Fruit fly (Drosophila melanogaster) whole organism, embryonic: ENCODE data around the gene CG7656.

Experiments
- BtbVII ChIP-seq: fragments of 200-800 bp; sonication (Bioruptor generic); optimal IDR thresholded peaks from 3 replicates; lab custom pipeline; 2017; ENCODE audit warnings: missing biosample characterization, mild to moderate bottlenecking, missing genetic modification characterization
- Bteb2 ChIP-seq: fragments of 200-800 bp; sonication (Bioruptor generic); optimal IDR thresholded peaks from 2 replicates; lab custom pipeline; 2016; ENCODE audit warnings: missing biosample characterization, missing genetic modification characterization
- CG10462 ChIP-seq: fragments of 200-800 bp; sonication (Bioruptor generic); optimal IDR thresholded peaks from 2 replicates; lab custom pipeline; 2016; ENCODE audit warnings: missing biosample characterization, missing genetic modification characterization
- CG11456 ChIP-seq: fragments of 200-800 bp; sonication (Bioruptor generic); IDR thresholded peaks from 3 replicates; pipeline ENCODE4 v1.3.6; 2022; ENCODE audit warnings: missing biosample characterization, missing genetic modification characterization
- CG13624 ChIP-seq: fragments of 200-800 bp; sonication (Bioruptor generic); optimal IDR thresholded peaks from 2 replicates; lab custom pipeline; 2016; ENCODE audit warnings: missing biosample characterization, missing genetic modification characterization
- CG16863 ChIP-seq: fragments of 200-800 bp; sonication (Bioruptor generic); optimal IDR thresholded peaks from 3 replicates; lab custom pipeline; 2016; ENCODE audit warnings: missing biosample characterization, missing genetic modification characterization
- CG18011 ChIP-seq: fragments of 200-800 bp; sonication (Bioruptor generic); optimal IDR thresholded peaks from 2 replicates; lab custom pipeline; 2017; ENCODE audit warnings: missing biosample characterization, missing genetic modification characterization, mild to moderate bottlenecking, moderate library complexity, missing genotype
- CG1832 ChIP-seq: fragments of 200-800 bp; sonication (Bioruptor generic); optimal IDR thresholded peaks from 2 replicates; lab custom pipeline; 2017; ENCODE audit warnings: missing biosample characterization, mild to moderate bottlenecking, missing genetic modification characterization, inconsistent platforms
- CG31441 ChIP-seq: fragments of 200-800 bp; sonication (Bioruptor generic); IDR thresholded peaks from 2 replicates; pipeline ENCODE4 v1.3.6; 2022; ENCODE audit warnings: missing biosample characterization, missing genetic modification characterization
- CG33213 ChIP-seq: fragments of 200-800 bp; sonication (Bioruptor generic); optimal IDR thresholded peaks from 3 replicates; lab custom pipeline; 2016; ENCODE audit warnings: missing biosample characterization, missing genetic modification characterization
- CG5953 ChIP-seq: fragments of 200-800 bp; sonication (Bioruptor generic); IDR thresholded peaks from 2 replicates; pipeline ENCODE4 v1.3.6; 2022; ENCODE audit warnings: missing biosample characterization, missing genetic modification characterization
- CG6254 ChIP-seq: fragments of 200-800 bp; sonication (Bioruptor generic); optimal IDR thresholded peaks from 3 replicates; lab custom pipeline; 2017; ENCODE audit warnings: mild to moderate bottlenecking, missing biosample characterization, missing genetic modification reagents, missing genetic modification characterization
- CG8359 ChIP-seq: fragments of 200-800 bp; sonication (Bioruptor generic); optimal IDR thresholded peaks from 2 replicates; lab custom pipeline; 2017; ENCODE audit warnings: missing biosample characterization, mild to moderate bottlenecking, missing genetic modification characterization, borderline replicate concordance
- CG8388 ChIP-seq: fragments of 200-800 bp; sonication (Bioruptor generic); optimal IDR thresholded peaks from 2 replicates; lab custom pipeline; 2019; ENCODE audit warnings: missing biosample characterization, mild to moderate bottlenecking, missing genetic modification characterization, moderate library complexity
- Chrac-16 ChIP-seq: fragments of 200-800 bp; sonication (Bioruptor generic); optimal IDR thresholded peaks from 3 replicates; lab custom pipeline; 2016; ENCODE audit warnings: missing biosample characterization, missing genetic modification characterization
- CkIIα-i1 ChIP-seq: fragments of 200-800 bp; sonication (Bioruptor generic); IDR thresholded peaks from 2 replicates; pipeline ENCODE4 v1.3.6; 2022; ENCODE audit warnings: missing biosample characterization, missing genetic modification characterization
- D19B ChIP-seq: fragments of 200-800 bp; sonication (Bioruptor generic); optimal IDR thresholded peaks from 2 replicates; lab custom pipeline; 2017; ENCODE audit warnings: missing biosample characterization, mild to moderate bottlenecking, missing genetic modification characterization
- Dip2 ChIP-seq: fragments of 200-800 bp; sonication (Bioruptor generic); IDR thresholded peaks from 2 replicates; pipeline ENCODE4 v1.3.6; 2022; ENCODE audit warnings: missing biosample characterization, missing genetic modification characterization
- Dref ChIP-seq: fragments of 200-800 bp; sonication (Bioruptor generic); IDR thresholded peaks from 2 replicates; pipeline ENCODE4 v1.3.6; 2022; ENCODE audit warnings: missing biosample characterization, missing genetic modification characterization
- E2f1 ChIP-seq: fragments of 200-800 bp; sonication (Bioruptor generic); IDR thresholded peaks from 2 replicates; pipeline ENCODE4 v1.3.6; 2022; ENCODE audit warnings: missing biosample characterization, missing genetic modification characterization
- Hr39 ChIP-seq: fragments of >200 bp; optimal IDR thresholded peaks from 2 replicates; lab custom pipeline; 2017
- NC2β ChIP-seq: fragments of 200-800 bp; sonication (Bioruptor generic); optimal IDR thresholded peaks from 2 replicates; lab custom pipeline; 2016; ENCODE audit warnings: missing biosample characterization, missing genetic modification characterization
- NFAT ChIP-seq: fragments of 200-800 bp; sonication (Bioruptor generic); IDR thresholded peaks from 2 replicates; pipeline ENCODE4 v1.3.6; 2022; ENCODE audit warnings: missing biosample characterization, missing genetic modification characterization
- Neu2 ChIP-seq: fragments of 200-800 bp; sonication (Bioruptor generic); optimal IDR thresholded peaks from 3 replicates; lab custom pipeline; 2016; ENCODE audit warnings: missing biosample characterization, missing genetic modification characterization, borderline replicate concordance
- Nf-YB ChIP-seq: fragments of 200-800 bp; sonication (Bioruptor generic); optimal IDR thresholded peaks from 3 replicates; lab custom pipeline; 2019; ENCODE audit warnings: missing biosample characterization, mild to moderate bottlenecking, missing genetic modification characterization, moderate library complexity
- PHDP ChIP-seq: fragments of 200-800 bp; sonication (Bioruptor generic); optimal IDR thresholded peaks from 3 replicates; lab custom pipeline; 2018; ENCODE audit warnings: missing biosample characterization, mild to moderate bottlenecking, missing genetic modification characterization, moderate library complexity
- Ptx1 ChIP-seq: fragments of 200-800 bp; sonication (Bioruptor generic); IDR thresholded peaks from 2 replicates; pipeline ENCODE4 v1.3.6; 2022; ENCODE audit warnings: missing biosample characterization, missing genetic modification characterization
- Side ChIP-seq: fragments of 200-800 bp; sonication (Bioruptor generic); optimal IDR thresholded peaks from 2 replicates; lab custom pipeline; 2016; ENCODE audit warnings: missing biosample characterization, missing genetic modification characterization
- Sox100B ChIP-seq: fragments of 200-800 bp; sonication (Bioruptor generic); optimal IDR thresholded peaks from 3 replicates; lab custom pipeline; 2018; ENCODE audit warnings: missing biosample characterization, mild to moderate bottlenecking, missing genetic modification characterization
- Taf1 ChIP-seq: fragments of 200-800 bp; sonication (Bioruptor generic); IDR thresholded peaks from 2 replicates; pipeline ENCODE4 v1.3.6; 2022; ENCODE audit warnings: missing biosample characterization, missing genetic modification characterization
- Trl ChIP-seq, 3 experiments: fragments of >200 bp in 2 of 3; fragments of 200-800 bp in 1 of 3; sonication (Bioruptor generic) in 1 of 3; optimal IDR thresholded peaks; 2 replicates in 1 of 3; 3 replicates in 2 of 3; lab custom pipeline; 2016 to 2017; ENCODE audit warnings: missing biosample characterization in 1 of 3, missing genetic modification characterization in 1 of 3
- Xbp1 ChIP-seq: fragments of 200-800 bp; sonication (Bioruptor generic); optimal IDR thresholded peaks from 3 replicates; lab custom pipeline; 2016; ENCODE audit warnings: missing biosample characterization, mild to moderate bottlenecking, missing genetic modification characterization
- al ChIP-seq: fragments of 200-800 bp; sonication (Bioruptor generic); IDR thresholded peaks from 2 replicates; pipeline ENCODE4 v1.3.6; 2022; ENCODE audit warnings: missing biosample characterization, missing genetic modification characterization
- ap ChIP-seq: fragments of 200-800 bp; sonication (Bioruptor generic); IDR thresholded peaks from 2 replicates; pipeline ENCODE4 v1.3.6; 2022; ENCODE audit warnings: missing biosample characterization, missing genetic modification characterization
- crp ChIP-seq, 2 experiments: fragments of 200-800 bp; sonication (Bioruptor generic); optimal IDR thresholded peaks; 2 replicates in 1 of 2; 3 replicates in 1 of 2; lab custom pipeline; 2017; ENCODE audit warnings: missing biosample characterization in 2 of 2, missing genetic modification characterization in 2 of 2, mild to moderate bottlenecking in 1 of 2, moderate library complexity in 1 of 2
- dan ChIP-seq: fragments of 200-800 bp; sonication (Bioruptor generic); IDR thresholded peaks from 2 replicates; pipeline ENCODE4 v1.3.6; 2022; ENCODE audit warnings: missing biosample characterization, missing genetic modification characterization
- danr ChIP-seq: fragments of 200-800 bp; sonication (Bioruptor generic); IDR thresholded peaks from 2 replicates; pipeline ENCODE4 v1.3.6; 2022; ENCODE audit warnings: missing biosample characterization, missing genetic modification characterization
- dpn ChIP-seq, 2 experiments: fragments of 200-800 bp; sonication (Bioruptor generic); optimal IDR thresholded peaks; 3 replicates each; lab custom pipeline; 2016; ENCODE audit warnings: missing biosample characterization in 2 of 2, missing genetic modification characterization in 2 of 2
- ewg ChIP-seq: fragments of 200-800 bp; sonication (Bioruptor generic); optimal IDR thresholded peaks from 3 replicates; lab custom pipeline; 2017; ENCODE audit warnings: mild to moderate bottlenecking, missing biosample characterization, missing genetic modification reagents, missing genetic modification characterization
- gsb ChIP-seq: fragments of 200-800 bp; sonication (Bioruptor generic); IDR thresholded peaks from 2 replicates; pipeline ENCODE4 v1.3.6; 2022; ENCODE audit warnings: missing biosample characterization, missing genetic modification characterization
- hkb ChIP-seq, 2 experiments: fragments of 200-800 bp in 1 of 2; fragments of >200 bp in 1 of 2; sonication (Bioruptor generic) in 1 of 2; IDR thresholded peaks in 1 of 2; optimal IDR thresholded peaks in 1 of 2; 2 replicates each; pipeline versions ENCODE4 v1.3.6 to Lab custom; 2017 to 2022; ENCODE audit warnings: missing biosample characterization in 1 of 2, missing genetic modification characterization in 1 of 2
- lbe ChIP-seq: fragments of 200-800 bp; sonication (Bioruptor generic); optimal IDR thresholded peaks from 2 replicates; lab custom pipeline; 2016; ENCODE audit warnings: missing biosample characterization, mild to moderate bottlenecking, missing genetic modification characterization
- peb ChIP-seq: fragments of 200-800 bp; sonication (Bioruptor generic); IDR thresholded peaks from 2 replicates; pipeline ENCODE4 v1.3.6; 2022; ENCODE audit warnings: missing biosample characterization, missing genetic modification characterization
- schlank ChIP-seq: fragments of 200-800 bp; sonication (Bioruptor generic); optimal IDR thresholded peaks from 2 replicates; lab custom pipeline; 2018; ENCODE audit warnings: missing biosample characterization, mild to moderate bottlenecking, missing genetic modification characterization
- sisA ChIP-seq: fragments of 200-800 bp; sonication (Bioruptor generic); IDR thresholded peaks from 2 replicates; pipeline ENCODE4 v1.3.6; 2022; ENCODE audit warnings: missing biosample characterization, missing genetic modification characterization
- tap ChIP-seq: fragments of 200-800 bp; optimal IDR thresholded peaks from 3 replicates; lab custom pipeline; 2019; ENCODE audit warnings: missing biosample characterization, mild to moderate bottlenecking, missing genetic modification characterization, moderate library complexity
- tio ChIP-seq: fragments of 200-800 bp; sonication (Bioruptor generic); optimal IDR thresholded peaks from 2 replicates; lab custom pipeline; 2017; ENCODE audit warnings: missing biosample characterization, missing genetic modification characterization, inconsistent platforms
- vnd ChIP-seq: fragments of 200-800 bp; sonication (Bioruptor generic); IDR thresholded peaks from 3 replicates; pipeline ENCODE4 v1.3.6; 2022; ENCODE audit warnings: missing biosample characterization, missing genetic modification characterization; ENCODE audit not compliant: partially characterized antibody

CG7656 gene

DNA sequence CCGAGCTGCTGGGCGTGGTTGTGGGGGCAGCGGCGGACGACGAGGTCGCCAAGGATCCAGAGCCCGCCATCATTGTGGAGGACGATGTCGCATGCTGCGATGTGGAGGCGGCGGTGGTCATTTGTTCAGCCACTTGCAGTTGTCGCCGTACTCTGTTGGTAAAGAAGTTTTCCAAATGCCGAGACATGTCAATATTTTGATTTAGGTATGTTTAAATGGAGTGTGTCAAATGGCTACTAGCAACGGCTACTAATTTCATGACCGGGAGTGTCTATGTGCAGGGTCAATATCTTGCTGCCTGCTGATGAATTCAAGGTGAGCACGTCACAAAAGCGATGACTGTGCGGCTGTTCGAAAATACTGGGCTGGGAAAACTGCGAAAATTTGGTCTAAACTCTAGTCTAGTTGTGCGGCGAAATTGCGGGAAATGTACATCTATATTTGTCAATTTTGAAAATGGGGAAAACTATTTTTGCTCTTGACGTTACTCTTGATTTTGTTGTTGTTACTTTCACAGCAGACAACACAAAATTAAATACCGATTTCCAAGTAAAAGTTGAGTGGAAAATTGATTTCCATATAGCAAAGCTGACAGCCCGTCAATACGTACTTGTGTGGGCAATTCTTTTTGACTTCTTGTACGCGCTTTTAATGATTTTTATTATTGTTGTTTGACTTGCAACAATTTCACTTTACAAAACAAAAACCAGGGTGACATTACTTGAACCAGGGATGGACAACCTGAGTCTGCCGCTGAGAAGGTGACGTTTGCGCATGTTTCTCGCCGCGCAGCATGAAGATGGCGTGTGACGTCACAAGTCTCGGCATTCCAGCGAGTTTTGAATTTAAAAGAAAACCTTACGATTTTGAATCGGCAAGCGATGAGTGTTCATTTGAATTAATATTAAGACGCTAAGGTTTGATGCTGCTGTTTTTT is at the start of gene CG7656 (continued):
- TF ChIP-seq danr (0 out of 2 replicates have a peak, but pooled peaks have one; percentile 12), E2f1 (GFP tag; lab: Robert Waterston, UW) (peak; percentile 28; the same call in 1 of the 2 replicates), Chrac-16 (GFP tag; lab: Kevin White, UChicago) (peak; percentile 79), gsb (peak; percentile 32; the same call in 1 of the 2 replicates), CG1832 (GFP tag; lab: Kevin White, UChicago) (no peak), Hr39 (no peak), CG18011 (GFP tag; lab: Kevin White, UChicago) (peak; percentile 40), peb (GFP tag; lab: Robert Waterston, UW) (no peak), CG6254 (GFP tag; lab: Kevin White, UChicago) (no peak), dpn (GFP tag; optimal IDR thresholded peaks at IDR 0.05; lab: Kevin White, UChicago) (peak; percentile 68 to 78), ewg (GFP tag; lab: Kevin White, UChicago) (peak; percentile 95), Dref (GFP tag; lab: Robert Waterston, UW) (no peak), al (GFP tag; lab: Robert Waterston, UW) (peak; percentile 62), CkIIα-i1 (GFP tag; lab: Robert Waterston, UW) (no peak), Sox100B (GFP tag; lab: Kevin White, UChicago) (no peak), dan (GFP tag; lab: Robert Waterston, UW) (no peak), CG16863 (GFP tag; lab: Kevin White, UChicago) (peak; percentile 68), CG10462 (GFP tag; lab: Kevin White, UChicago) (peak; percentile 33), Ptx1 (GFP tag; lab: Robert Waterston, UW) (peak; percentile 60; the same call in 1 of the 2 replicates), Neu2 (GFP tag; lab: Kevin White, UChicago) (no peak), CG33213 (GFP tag; lab: Kevin White, UChicago) (peak; percentile 71), vnd (GFP tag; lab: Robert Waterston, UW) (no peak), CG8359 (GFP tag; lab: Kevin White, UChicago) (no peak), NC2β (GFP tag; lab: Kevin White, UChicago) (peak; percentile 72), sisA (GFP tag; lab: Robert Waterston, UW) (peak; percentile 62), CG11456 (GFP tag; lab: Robert Waterston, UW) (peak; percentile 84), PHDP (tag; lab: Kevin White, UChicago) (peak; percentile 18), Taf1 (GFP tag; lab: Robert Waterston, UW) (0 out of 2 replicates have a peak, but pooled peaks have one; percentile 10), tap (tag; lab: Kevin White, UChicago) (no peak), CG13624 (GFP tag; lab: Kevin White, UChicago) (peak; percentile 74), D19B (GFP tag; lab: Kevin White, UChicago) (no peak), ap (GFP tag; lab: Robert Waterston, UW) (peak; percentile 26; the same call in 1 of the 2 replicates), schlank (tag; lab: Kevin White, UChicago) (peak; percentile 47), BtbVII (no peak), Trl (optimal IDR thresholded peaks at IDR 0.05; lab: Kevin White, UChicago) (peak in 1 of 2 experiments; percentile 57), Trl (GFP tag; optimal IDR thresholded peaks at IDR 0.05; lab: Kevin White, UChicago) (peak; percentile 93), CG5953 (GFP tag; lab: Robert Waterston, UW) (peak; percentile 63; the same call in 1 of the 2 replicates), hkb (optimal IDR thresholded peaks at IDR 0.05; lab: Kevin White, UChicago) (no peak), hkb (GFP tag; IDR thresholded peaks at IDR 0.05; lab: Robert Waterston, UW) (peak; percentile 75), lbe (peak; percentile 54), Side (GFP tag; lab: Kevin White, UChicago) (peak; percentile 64), tio (no peak), crp (GFP tag; optimal IDR thresholded peaks at IDR 0.05; lab: Kevin White, UChicago) (peak in 1 of 2 experiments; percentile 29), CG8388 (GFP tag; lab: Kevin White, UChicago) (no peak), Xbp1 (GFP tag; lab: Kevin White, UChicago) (peak; percentile 86), CG31441 (GFP tag; lab: Robert Waterston, UW) (no peak), Dip2 (GFP tag; lab: Robert Waterston, UW) (no peak), Nf-YB (GFP tag; lab: Kevin White, UChicago) (no peak), Bteb2 (GFP tag; lab: Kevin White, UChicago) (peak; percentile 2), NFAT (GFP tag; lab: Robert Waterston, UW) (peak; percentile 83)
